Fruit fly (Drosophila melanogaster): ENCODE results near the gene PyK.

Gene PyK

dm6 chr3R:22368777-22369214 is 1.5 kb downstream of the PyK start (continued):
- TF ChIP-seq Hr3 (GFP tag; optimal IDR thresholded peaks at IDR 0.05) = peak; percentile 40
- TF ChIP-seq CG11085 (GFP tag; IDR thresholded peaks at IDR 0.05) = no peak; the same call in 1 of the 2 replicates
- TF ChIP-seq Six4 (GFP tag; optimal IDR thresholded peaks at IDR 0.05) = peak; percentile 37
- TF ChIP-seq sna (GFP tag; IDR thresholded peaks at IDR 0.05; ENCODE audit: partially characterized antibody) = no peak
- peak; percentile 55; the same call in 2 of the 3 replicates for TF ChIP-seq Mrtf (GFP tag; IDR thresholded peaks at IDR 0.05)
- TF ChIP-seq aop (GFP tag; IDR thresholded peaks at IDR 0.05) = no peak
- TF ChIP-seq al (GFP tag; IDR thresholded peaks at IDR 0.05) = peak; percentile 60; the same call in 1 of the 2 replicates
- peak; percentile 46 for TF ChIP-seq tin (GFP tag; optimal IDR thresholded peaks at IDR 0.05)
- TF ChIP-seq CG10147 (GFP tag; optimal IDR thresholded peaks at IDR 0.05) = no peak
- peak; percentile 45 for TF ChIP-seq zfh2 (GFP tag; optimal IDR thresholded peaks at IDR 0.05)
- peak; percentile 72 for TF ChIP-seq wdn (GFP tag; IDR thresholded peaks at IDR 0.05)
- TF ChIP-seq vnd (GFP tag; IDR thresholded peaks at IDR 0.05; ENCODE audit: partially characterized antibody) = no peak
- 0 out of 2 replicates have a peak, but pooled peaks have one; percentile 39 for TF ChIP-seq peb (GFP tag; IDR thresholded peaks at IDR 0.05)
- TF ChIP-seq Hr78 (GFP tag; optimal IDR thresholded peaks at IDR 0.05) = no peak
- TF ChIP-seq Myb (GFP tag; optimal IDR thresholded peaks at IDR 0.05) = no peak
- TF ChIP-seq Ptx1 (GFP tag; IDR thresholded peaks at IDR 0.05) = peak; percentile 82
- no peak for TF ChIP-seq sima (GFP tag; optimal IDR thresholded peaks at IDR 0.05)
- TF ChIP-seq oc (tag; optimal IDR thresholded peaks at IDR 0.05) = no peak
- peak; percentile 66 for TF ChIP-seq CG15269 (tag; optimal IDR thresholded peaks at IDR 0.05)
- peak; percentile 26 for TF ChIP-seq CG12942 (GFP tag; optimal IDR thresholded peaks at IDR 0.05)
- TF ChIP-seq cato (GFP tag; optimal IDR thresholded peaks at IDR 0.05; ENCODE audit: borderline replicate concordance) = no peak
- TF ChIP-seq D (optimal IDR thresholded peaks at IDR 0.05) = no peak
- TF ChIP-seq D (GFP tag; optimal IDR thresholded peaks at IDR 0.05) = peak; percentile 41
- TF ChIP-seq CG10274 (GFP tag; optimal IDR thresholded peaks at IDR 0.05) = no peak
- no peak for TF ChIP-seq CG6175 (GFP tag; IDR thresholded peaks at IDR 0.05)
- TF ChIP-seq fd102C (GFP tag; optimal IDR thresholded peaks at IDR 0.05) = no peak
- peak; percentile 37 for TF ChIP-seq pnt (GFP tag; optimal IDR thresholded peaks at IDR 0.05)
- TF ChIP-seq Pdp1 (GFP tag; optimal IDR thresholded peaks at IDR 0.05) = peak in 1 of 2 experiments; percentile 73
- TF ChIP-seq lab (GFP tag; optimal IDR thresholded peaks at IDR 0.05) = peak; percentile 85
- no peak for TF ChIP-seq prd (optimal IDR thresholded peaks at IDR 0.05)
- TF ChIP-seq prd (GFP tag; IDR thresholded peaks at IDR 0.05) = peak; percentile 78
- TF ChIP-seq Sry-δ (GFP tag; optimal IDR thresholded peaks at IDR 0.05) = no peak
- TF ChIP-seq CG7928 (GFP tag; optimal IDR thresholded peaks at IDR 0.05) = no peak
- peak; percentile 82 for TF ChIP-seq dmrt99B (tag; optimal IDR thresholded peaks at IDR 0.05)
- TF ChIP-seq CG13287 (GFP tag; IDR thresholded peaks at IDR 0.05; ENCODE audit: partially characterized antibody) = no peak
- no peak for TF ChIP-seq CG2199 (GFP tag; IDR thresholded peaks at IDR 0.05)
- peak; percentile 77 for TF ChIP-seq chm (GFP tag; IDR thresholded peaks at IDR 0.05)
- TF ChIP-seq tup (GFP tag; optimal IDR thresholded peaks at IDR 0.05) = no peak
- TF ChIP-seq Bdp1 (GFP tag; optimal IDR thresholded peaks at IDR 0.05) = peak; percentile 3
- no peak for TF ChIP-seq knrl (GFP tag; IDR thresholded peaks at IDR 0.05; ENCODE audit: partially characterized antibody)
- TF ChIP-seq eyg (GFP tag; optimal IDR thresholded peaks at IDR 0.05) = peak; percentile 45
- TF ChIP-seq CG17359 (tag; optimal IDR thresholded peaks at IDR 0.05) = peak; percentile 50
- TF ChIP-seq jing (GFP tag; optimal IDR thresholded peaks at IDR 0.05) = peak; percentile 25
- TF ChIP-seq CG5953 (GFP tag; IDR thresholded peaks at IDR 0.05) = 0 out of 2 replicates have a peak, but pooled peaks have one; percentile 46
- peak; percentile 6; the same call in 1 of the 2 replicates for TF ChIP-seq CG8765 (GFP tag; IDR thresholded peaks at IDR 0.05)
- TF ChIP-seq CG12744 (GFP tag; optimal IDR thresholded peaks at IDR 0.05) = no peak
- peak; percentile 64 for TF ChIP-seq CG2712 (tag; optimal IDR thresholded peaks at IDR 0.05)
- no peak for TF ChIP-seq btn (GFP tag; optimal IDR thresholded peaks at IDR 0.05)
- peak; percentile 76 for TF ChIP-seq gem (tag; optimal IDR thresholded peaks at IDR 0.05)
- TF ChIP-seq CG3838 (GFP tag; optimal IDR thresholded peaks at IDR 0.05) = no peak
- TF ChIP-seq Drgx (GFP tag; IDR thresholded peaks at IDR 0.05) = peak; percentile 62

Measured in whole organism, embryonic.